Worm (Caenorhabditis elegans) whole organism, late embryonic: Measurements from ENCODE around the gene F21C10.19.

Experiments
- ceh-48 ChIP-seq: sonication (generic microtip); optimal IDR thresholded peaks from 2 replicates; lab custom pipeline; 2016; ENCODE audit warnings: missing genetic modification characterization, inconsistent platforms, missing compliant biosample characterization
- ceh-6 ChIP-seq: fragments of 200-800 bp; sonication (Bioruptor generic); optimal IDR thresholded peaks from 2 replicates; lab custom pipeline; 2018; ENCODE audit warnings: mild to moderate bottlenecking, missing genetic modification characterization, missing compliant biosample characterization
- dmd-4 ChIP-seq: sonication (generic microtip); optimal IDR thresholded peaks from 2 replicates; lab custom pipeline; 2016; ENCODE audit warnings: borderline replicate concordance, missing genetic modification characterization, missing compliant biosample characterization
- pag-3 ChIP-seq: sonication (generic microtip); optimal IDR thresholded peaks from 2 replicates; lab custom pipeline; 2016; ENCODE audit warnings: missing compliant biosample characterization, missing genetic modification characterization, borderline replicate concordance
- sox-4 ChIP-seq: sonication (generic microtip); optimal IDR thresholded peaks from 2 replicates; lab custom pipeline; 2017; ENCODE audit warnings: mild to moderate bottlenecking, missing genetic modification characterization, inconsistent platforms, missing compliant biosample characterization
- ttx-3 ChIP-seq: sonication (generic microtip); optimal IDR thresholded peaks from 2 replicates; lab custom pipeline; 2016; ENCODE audit warnings: missing genetic modification reagents, missing genetic modification characterization, missing compliant biosample characterization

DNA sequence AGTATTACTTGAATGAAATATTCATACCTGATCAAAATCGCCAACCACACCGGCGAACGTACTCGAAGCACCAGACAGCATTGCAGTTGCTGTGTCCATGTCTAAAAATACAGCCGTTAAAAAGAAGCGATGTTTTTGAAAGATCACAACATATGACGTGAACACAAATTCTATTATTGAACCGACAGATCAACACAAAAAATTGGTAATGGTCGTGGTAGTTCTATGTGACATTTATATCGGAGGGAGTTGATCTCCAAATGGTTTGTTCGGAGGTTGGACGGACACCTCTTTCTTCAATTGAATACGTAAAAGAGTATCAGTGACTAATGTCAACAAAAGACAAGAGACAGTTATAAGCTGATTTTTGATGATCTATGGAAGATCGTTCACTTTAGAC, 10.4 kb downstream of the F21C10.19 start, which contains the start of gene pitr-3:
- TF ChIP-seq ceh-48 (tag; lab: Kevin White, UChicago): no peak
- TF ChIP-seq ttx-3 (tag; lab: Kevin White, UChicago): no peak
- TF ChIP-seq sox-4: no peak
- no peak for TF ChIP-seq pag-3 (tag; lab: Kevin White, UChicago)
- no peak for TF ChIP-seq ceh-6 (GFP tag; lab: Kevin White, UChicago)
- TF ChIP-seq dmd-4 (tag; lab: Kevin White, UChicago): no peak
